Fruit fly (Drosophila melanogaster): ENCODE measurements around the gene MED30.

The MED30 gene

dm6 chr3L:644111-644718, 9.7 kb downstream of the MED30 start (continued):
- TF ChIP-seq fd102C (GFP tag; optimal IDR thresholded peaks at IDR 0.05), result no peak
- peak; percentile 80 for TF ChIP-seq CG43689 (GFP tag; IDR thresholded peaks at IDR 0.05)
- peak; percentile 4 for TF ChIP-seq CG7928 (GFP tag; optimal IDR thresholded peaks at IDR 0.05)
- TF ChIP-seq Side (GFP tag; optimal IDR thresholded peaks at IDR 0.05), result peak; percentile 87
- TF ChIP-seq fd64A (GFP tag; optimal IDR thresholded peaks at IDR 0.05), result peak; percentile 78
- TF ChIP-seq her (GFP tag; optimal IDR thresholded peaks at IDR 0.05), result peak; percentile 88
- peak; percentile 78 for TF ChIP-seq wdn (GFP tag; IDR thresholded peaks at IDR 0.05)
- TF ChIP-seq CG34376 (GFP tag; optimal IDR thresholded peaks at IDR 0.05), result no peak
- peak; percentile 55 for TF ChIP-seq klu (GFP tag; IDR thresholded peaks at IDR 0.05)
- peak; percentile 82 for TF ChIP-seq CG17361 (GFP tag; IDR thresholded peaks at IDR 0.05)
- no peak for TF ChIP-seq bigmax (GFP tag; optimal IDR thresholded peaks at IDR 0.05)
- TF ChIP-seq CG17912 (GFP tag; optimal IDR thresholded peaks at IDR 0.05), result peak; percentile 36
- peak; percentile 34 for TF ChIP-seq ac (GFP tag; optimal IDR thresholded peaks at IDR 0.05)
- TF ChIP-seq CG14014 (GFP tag; IDR thresholded peaks at IDR 0.05), result peak; percentile 76
- TF ChIP-seq Kr (GFP tag; optimal IDR thresholded peaks at IDR 0.05), result no peak
- peak; percentile 88 for TF ChIP-seq dati (GFP tag; IDR thresholded peaks at IDR 0.05)
- peak; percentile 87 for TF ChIP-seq nau (GFP tag; optimal IDR thresholded peaks at IDR 0.05)
- TF ChIP-seq sens-2 (GFP tag; IDR thresholded peaks at IDR 0.05), result peak; percentile 85
- TF ChIP-seq nerfin-1 (tag; optimal IDR thresholded peaks at IDR 0.05), result peak; percentile 83
- peak; percentile 46 for TF ChIP-seq Sry-β (GFP tag; optimal IDR thresholded peaks at IDR 0.05)
- TF ChIP-seq bsh (GFP tag; optimal IDR thresholded peaks at IDR 0.05), result peak; percentile 82 to 93
- TF ChIP-seq p53 (GFP tag; optimal IDR thresholded peaks at IDR 0.05), result peak; percentile 82
- peak; percentile 83 for TF ChIP-seq tap (tag; optimal IDR thresholded peaks at IDR 0.05)
- TF ChIP-seq sr (GFP tag; IDR thresholded peaks at IDR 0.05), result peak; percentile 73; the same call in 2 of the 3 replicates
- peak; percentile 63 for TF ChIP-seq E2f2 (GFP tag; IDR thresholded peaks at IDR 0.05)
- peak; percentile 91 for TF ChIP-seq so (GFP tag; IDR thresholded peaks at IDR 0.05)
- peak; percentile 51 for TF ChIP-seq CG9932 (GFP tag; IDR thresholded peaks at IDR 0.05)
- peak; percentile 84 for TF ChIP-seq gcm (GFP tag; optimal IDR thresholded peaks at IDR 0.05)
- peak; percentile 64 for TF ChIP-seq CG13296 (GFP tag; optimal IDR thresholded peaks at IDR 0.05)
- no peak for TF ChIP-seq usp (GFP tag; optimal IDR thresholded peaks at IDR 0.05)
- TF ChIP-seq bbx (GFP tag; IDR thresholded peaks at IDR 0.05; ENCODE audit: partially characterized antibody), result 0 out of 2 replicates have a peak, but pooled peaks have one; percentile 37
- TF ChIP-seq CG5180 (GFP tag; optimal IDR thresholded peaks at IDR 0.05), result peak; percentile 76
- peak; percentile 80 for TF ChIP-seq CG14710 (tag; optimal IDR thresholded peaks at IDR 0.05)
- peak; percentile 88 for TF ChIP-seq CG9609 (GFP tag; optimal IDR thresholded peaks at IDR 0.05)
- peak; percentile 82 for TF ChIP-seq sim (GFP tag; IDR thresholded peaks at IDR 0.05)
- TF ChIP-seq CG2712 (tag; optimal IDR thresholded peaks at IDR 0.05), result peak; percentile 89
- peak; percentile 66 for TF ChIP-seq scrt (GFP tag; optimal IDR thresholded peaks at IDR 0.05)
- peak; percentile 79 for TF ChIP-seq HHEX (GFP tag; optimal IDR thresholded peaks at IDR 0.05)
- peak; percentile 71 for TF ChIP-seq CG2120 (GFP tag; optimal IDR thresholded peaks at IDR 0.05)
- peak; percentile 83 for TF ChIP-seq MTF-1 (GFP tag; optimal IDR thresholded peaks at IDR 0.05; ENCODE audit: borderline replicate concordance)
- TF ChIP-seq trh (GFP tag; optimal IDR thresholded peaks at IDR 0.05), result peak; percentile 50
- peak; percentile 88 for TF ChIP-seq repo (GFP tag; optimal IDR thresholded peaks at IDR 0.05)
- TF ChIP-seq tna (GFP tag; IDR thresholded peaks at IDR 0.05; ENCODE audit: partially characterized antibody), result no peak
- no peak; the same call in 1 of the 2 replicates for TF ChIP-seq dan (GFP tag; IDR thresholded peaks at IDR 0.05)
- peak; percentile 90 for TF ChIP-seq CG1529 (GFP tag; optimal IDR thresholded peaks at IDR 0.05)
- TF ChIP-seq CG17328 (GFP tag; IDR thresholded peaks at IDR 0.05), result peak; percentile 92
- TF ChIP-seq mirr (GFP tag; optimal IDR thresholded peaks at IDR 0.05), result no peak
- no peak for TF ChIP-seq ftz-f1 (GFP tag; optimal IDR thresholded peaks at IDR 0.05)
- no peak for TF ChIP-seq Elba2 (GFP tag; optimal IDR thresholded peaks at IDR 0.05)
- peak; percentile 54 for TF ChIP-seq CG10543 (GFP tag; optimal IDR thresholded peaks at IDR 0.05)

Data from whole organism, embryonic.